Fruit fly (Drosophila melanogaster) whole organism, prepupa: ENCODE measurements around the gene B9d2.

Source experiments
- CG11294 ChIP-seq: fragments of 200-800 bp; sonication (Bioruptor generic); IDR thresholded peaks from 2 replicates; pipeline ENCODE4 v1.3.6; 2022; ENCODE audit warnings: missing biosample characterization, missing genetic modification characterization
- CG15336 ChIP-seq: fragments of 200-800 bp; sonication (Bioruptor generic); IDR thresholded peaks from 2 replicates; pipeline ENCODE4 v1.3.6; 2022; ENCODE audit warnings: missing biosample characterization, missing genetic modification characterization
- CG7368 ChIP-seq: fragments of 200-800 bp; sonication (Bioruptor generic); optimal IDR thresholded peaks from 3 replicates; lab custom pipeline; 2016; ENCODE audit warnings: missing biosample characterization, missing genetic modification characterization
- Lpt ChIP-seq: fragments of 200-800 bp; sonication (Bioruptor generic); optimal IDR thresholded peaks from 3 replicates; lab custom pipeline; 2016; ENCODE audit warnings: missing biosample characterization, missing genetic modification characterization
- Sox102F ChIP-seq: fragments of 200-800 bp; sonication (Bioruptor generic); optimal IDR thresholded peaks from 2 replicates; lab custom pipeline; 2016; ENCODE audit warnings: missing biosample characterization, mild to moderate bottlenecking, missing genetic modification characterization

dm6 chr2L:6100202-6100689 is 30.2 kb downstream of the B9d2 start, which contains the start of gene stai:
- TF ChIP-seq Sox102F (GFP tag; lab: Kevin White, UChicago) (peak; percentile 47), CG15336 (GFP tag; lab: Robert Waterston, UW) (peak; percentile 25; the same call in 1 of the 2 replicates), Lpt (GFP tag; lab: Kevin White, UChicago) (peak; percentile 4), CG7368 (GFP tag; lab: Kevin White, UChicago) (peak; percentile 17), CG11294 (no peak)
